Worm (Caenorhabditis elegans): Measurements from ENCODE around the gene tbp-1.

tbp-1 gene

ce11 chrIII:7376143-7376802 is 7.6 kb upstream of the tbp-1 start:
- TF ChIP-seq nhr-25 (tag; optimal IDR thresholded peaks at IDR 0.05) = peak; percentile 97
- TF ChIP-seq unc-39 (tag; optimal IDR thresholded peaks at IDR 0.05) = no peak
- TF ChIP-seq gmeb-1 (tag; optimal IDR thresholded peaks at IDR 0.05) = peak; percentile 69
- peak; percentile 15 for TF ChIP-seq unc-62 (GFP tag; optimal IDR thresholded peaks at IDR 0.05)
- no peak for TF ChIP-seq lin-39 (tag; optimal IDR thresholded peaks at IDR 0.05)
- peak; percentile 16 for TF ChIP-seq skn-1 (tag; optimal IDR thresholded peaks at IDR 0.05)
- TF ChIP-seq nhr-6 (tag; optimal IDR thresholded peaks at IDR 0.05) = peak; percentile 67
- no peak for TF ChIP-seq peb-1 (tag; optimal IDR thresholded peaks at IDR 0.05)
- TF ChIP-seq sem-4 (tag; optimal IDR thresholded peaks at IDR 0.05) = peak; percentile 70
- TF ChIP-seq nhr-11 (tag; optimal IDR thresholded peaks at IDR 0.05) = no peak
- no peak for TF ChIP-seq mbf-1 (tag; optimal IDR thresholded peaks at IDR 0.05)
- TF ChIP-seq mdl-1 (tag; optimal IDR thresholded peaks at IDR 0.05) = peak; percentile 92 to 96
- TF ChIP-seq lsy-2 (tag; optimal IDR thresholded peaks at IDR 0.05) = peak; percentile 33 to 76
- TF ChIP-seq zag-1 (tag; optimal IDR thresholded peaks at IDR 0.05) = no peak
- TF ChIP-seq alr-1 (tag; optimal IDR thresholded peaks at IDR 0.05) = no peak
- TF ChIP-seq sma-9 (GFP tag; optimal IDR thresholded peaks at IDR 0.05) = peak; percentile 91
- no peak for TF ChIP-seq sma-9 (tag; optimal IDR thresholded peaks at IDR 0.05)
- TF ChIP-seq elt-3 (tag; optimal IDR thresholded peaks at IDR 0.05) = no peak
- TF ChIP-seq ztf-11 (tag; optimal IDR thresholded peaks at IDR 0.05) = no peak
- peak; percentile 93 for TF ChIP-seq nhr-21 (tag; optimal IDR thresholded peaks at IDR 0.05)
- TF ChIP-seq fos-1 (tag; optimal IDR thresholded peaks at IDR 0.05) = peak; percentile 75
- no peak for TF ChIP-seq nhr-12 (tag; optimal IDR thresholded peaks at IDR 0.05)
- TF ChIP-seq unc-55 (GFP tag; optimal IDR thresholded peaks at IDR 0.05) = peak; percentile 52
- no peak for TF ChIP-seq ZK546.5 (tag; optimal IDR thresholded peaks at IDR 0.05)
- TF ChIP-seq egl-27 (tag; optimal IDR thresholded peaks at IDR 0.05) = peak; percentile 60
- no peak for TF ChIP-seq aly-2 (tag; optimal IDR thresholded peaks at IDR 0.05)
- no peak for TF ChIP-seq dmd-4 (tag; optimal IDR thresholded peaks at IDR 0.05)
- no peak for TF ChIP-seq ztf-1 (GFP tag; conservative IDR thresholded peaks at IDR 0.05)
- TF ChIP-seq ceh-16 (tag; optimal IDR thresholded peaks at IDR 0.05) = no peak
- peak; percentile 8 for TF ChIP-seq nhr-10 (tag; optimal IDR thresholded peaks at IDR 0.05)
- peak; percentile 92 for TF ChIP-seq crh-2 (tag; optimal IDR thresholded peaks at IDR 0.05)
- no peak for TF ChIP-seq lin-11 (tag; optimal IDR thresholded peaks at IDR 0.05)
- peak; percentile 41 for TF ChIP-seq snpc-4 (tag; optimal IDR thresholded peaks at IDR 0.05)
- TF ChIP-seq sma-3 (GFP tag; optimal IDR thresholded peaks at IDR 0.05) = peak; percentile 95
- no peak for TF ChIP-seq elt-1 (tag; optimal IDR thresholded peaks at IDR 0.05)
- no peak for TF ChIP-seq nhr-23 (tag; optimal IDR thresholded peaks at IDR 0.05)
- no peak for TF ChIP-seq R02D3.7 (tag; optimal IDR thresholded peaks at IDR 0.05)
- TF ChIP-seq mab-5 (tag; optimal IDR thresholded peaks at IDR 0.05) = no peak
- peak; percentile 66 for TF ChIP-seq Y55F3AM.14 (GFP tag; optimal IDR thresholded peaks at IDR 0.05)
- TF ChIP-seq F13H6.1 (tag; optimal IDR thresholded peaks at IDR 0.05) = peak; percentile 58
- TF ChIP-seq ama-1 (optimal IDR thresholded peaks at IDR 0.05) = peak; percentile 59
- peak; percentile 82 for TF ChIP-seq C34F6.9 (tag; optimal IDR thresholded peaks at IDR 0.05)
- TF ChIP-seq ztf-4 (tag; optimal IDR thresholded peaks at IDR 0.05) = peak; percentile 89
- TF ChIP-seq nhr-129 (tag; optimal IDR thresholded peaks at IDR 0.05) = peak; percentile 92
- no peak for TF ChIP-seq nhr-77 (tag; optimal IDR thresholded peaks at IDR 0.05)
- peak; percentile 17 for TF ChIP-seq lin-13 (GFP tag; optimal IDR thresholded peaks at IDR 0.05)
- TF ChIP-seq blmp-1 (tag; optimal IDR thresholded peaks at IDR 0.05; ENCODE audit: insufficient read depth) = peak; percentile 75
- TF ChIP-seq nhr-237 (tag; optimal IDR thresholded peaks at IDR 0.05) = no peak
- TF ChIP-seq ceh-82 (tag; optimal IDR thresholded peaks at IDR 0.05) = no peak
